Worm (Caenorhabditis elegans): ENCODE measurements around the gene ZK381.8.

The ZK381.8 gene

DNA sequence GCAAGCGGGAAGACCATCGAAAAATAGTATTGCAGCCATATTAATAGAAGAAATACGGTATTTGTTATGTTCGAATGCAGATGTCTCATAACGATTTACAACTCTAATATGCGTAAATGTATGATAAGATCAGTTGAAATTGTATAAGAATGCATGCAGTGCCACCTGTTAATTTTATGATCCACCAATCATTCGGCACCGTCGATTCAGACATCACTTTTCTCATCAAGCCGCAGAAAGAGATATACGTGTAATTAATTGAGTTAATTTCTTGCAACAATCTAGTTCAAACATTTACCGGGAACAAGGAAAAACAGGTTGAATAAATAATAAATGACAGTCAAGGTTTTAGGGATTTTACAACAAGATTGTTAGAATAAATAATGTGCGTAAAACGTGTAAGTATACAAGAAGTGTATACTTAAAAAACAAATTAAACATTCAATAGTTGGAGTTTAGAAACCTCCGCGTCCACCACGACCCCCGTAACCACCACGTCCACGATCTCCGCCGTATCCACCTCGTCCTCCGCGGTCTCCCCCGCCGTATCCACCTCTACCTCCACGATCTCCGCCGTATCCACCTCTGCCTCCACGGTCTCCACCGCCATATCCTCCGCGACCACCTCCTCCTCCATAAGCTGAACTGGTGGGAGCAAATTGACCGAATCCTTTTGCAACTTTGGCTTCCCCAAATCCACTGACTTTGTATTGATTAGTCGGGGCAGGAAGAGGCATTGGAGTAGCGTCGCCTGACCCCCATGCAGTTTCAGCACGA is 4.2 kb upstream of the ZK381.8 start:
- peak; percentile 67; the same call in 1 of the 2 replicates for TF ChIP-seq F39B2.1 (GFP tag; IDR thresholded peaks at IDR 0.05)
- 0 out of 2 replicates have a peak, but pooled peaks have one; percentile 66 for TF ChIP-seq ceh-58 (GFP tag; IDR thresholded peaks at IDR 0.05)
- TF ChIP-seq ekl-4 (GFP tag; IDR thresholded peaks at IDR 0.05): peak; percentile 84
- TF ChIP-seq pbrm-1 (GFP tag; IDR thresholded peaks at IDR 0.05): peak; percentile 60
- TF ChIP-seq him-1 (tag; optimal IDR thresholded peaks at IDR 0.05): peak; percentile 38
- no peak for TF ChIP-seq ama-1 (optimal IDR thresholded peaks at IDR 0.05)
- TF ChIP-seq ama-1 (GFP tag; optimal IDR thresholded peaks at IDR 0.05): peak; percentile 57 to 95
- TF ChIP-seq hsf-1 (GFP tag; IDR thresholded peaks at IDR 0.05): peak; percentile 80
- TF ChIP-seq hrde-1 (tag; optimal IDR thresholded peaks at IDR 0.05; ENCODE audit: borderline replicate concordance): peak; percentile 64
- no peak for TF ChIP-seq rec-8 (tag; optimal IDR thresholded peaks at IDR 0.05)
- TF ChIP-seq rcor-1 (GFP tag; IDR thresholded peaks at IDR 0.05): peak; percentile 75
- peak; percentile 15 for TF ChIP-seq ztf-18 (tag; optimal IDR thresholded peaks at IDR 0.05)
- TF ChIP-seq die-1 (tag; optimal IDR thresholded peaks at IDR 0.05): peak; percentile 11
- peak; percentile 80 for TF ChIP-seq madf-3 (GFP tag; IDR thresholded peaks at IDR 0.05)
- peak; percentile 36; the same call in 1 of the 2 replicates for TF ChIP-seq hmg-1.2 (GFP tag; IDR thresholded peaks at IDR 0.05)
- TF ChIP-seq efl-1 (GFP tag; optimal IDR thresholded peaks at IDR 0.05): peak; percentile 0
- TF ChIP-seq mel-28 (tag; optimal IDR thresholded peaks at IDR 0.05; ENCODE audit: borderline replicate concordance): no peak
- peak; percentile 51 for TF ChIP-seq B0336.3 (GFP tag; IDR thresholded peaks at IDR 0.05)
- peak; percentile 84 for TF ChIP-seq attf-6 (GFP tag; IDR thresholded peaks at IDR 0.05)
- no peak for TF ChIP-seq lin-35 (GFP tag; optimal IDR thresholded peaks at IDR 0.05)
- no peak for TF ChIP-seq Y53F4B.3 (GFP tag; IDR thresholded peaks at IDR 0.05)
- peak; percentile 62 for TF ChIP-seq athp-1 (tag; optimal IDR thresholded peaks at IDR 0.05)
- peak; percentile 42 for TF ChIP-seq lsl-1 (GFP tag; optimal IDR thresholded peaks at IDR 0.05)
- peak; percentile 53 for TF ChIP-seq snpc-1.3 (tag; optimal IDR thresholded peaks at IDR 0.05; ENCODE audit: insufficient read depth)
- no peak for TF ChIP-seq ztf-25 (GFP tag; IDR thresholded peaks at IDR 0.05)
- no peak for TF ChIP-seq rpc-1 (optimal IDR thresholded peaks at IDR 0.05)
- no peak for TF ChIP-seq rpc-1 (tag; optimal IDR thresholded peaks at IDR 0.05)
- TF ChIP-seq pha-4 (tag; optimal IDR thresholded peaks at IDR 0.05): no peak
- peak; percentile 44 for TF ChIP-seq F33H1.4 (GFP tag; IDR thresholded peaks at IDR 0.05)
- TF ChIP-seq unc-62 (GFP tag; optimal IDR thresholded peaks at IDR 0.05): no peak
- no peak for TF ChIP-seq ztf-28 (GFP tag; IDR thresholded peaks at IDR 0.05)
- 0 out of 2 replicates have a peak, but pooled peaks have one; percentile 35 for TF ChIP-seq Y95B8A.8 (GFP tag; IDR thresholded peaks at IDR 0.05)
- peak; percentile 78; the same call in 1 of the 2 replicates for TF ChIP-seq egl-18 (GFP tag; IDR thresholded peaks at IDR 0.05)
- TF ChIP-seq cebp-2 (GFP tag; IDR thresholded peaks at IDR 0.05): peak; percentile 75; the same call in 1 of the 2 replicates
- peak; percentile 76 for TF ChIP-seq madf-6 (GFP tag; IDR thresholded peaks at IDR 0.05)
- TF ChIP-seq snpc-4 (GFP tag; optimal IDR thresholded peaks at IDR 0.05): peak; percentile 46
- TF ChIP-seq snpc-4 (tag; optimal IDR thresholded peaks at IDR 0.05): peak in 2 of 4 experiments; percentile 75 to 76
- TF ChIP-seq ceh-100 (GFP tag; IDR thresholded peaks at IDR 0.05): peak; percentile 58; the same call in 1 of the 2 replicates
- no peak for TF ChIP-seq K11D2.4 (GFP tag; IDR thresholded peaks at IDR 0.05)
- 0 out of 2 replicates have a peak, but pooled peaks have one; percentile 5 for TF ChIP-seq nhr-120 (GFP tag; IDR thresholded peaks at IDR 0.05)
- peak; percentile 82 for TF ChIP-seq F49E8.2 (tag; optimal IDR thresholded peaks at IDR 0.05; ENCODE audit: insufficient read depth)
- 0 out of 2 replicates have a peak, but pooled peaks have one; percentile 30 for TF ChIP-seq ceh-40 (GFP tag; IDR thresholded peaks at IDR 0.05)
- TF ChIP-seq lin-26 (GFP tag; IDR thresholded peaks at IDR 0.05): peak; percentile 64; the same call in 1 of the 2 replicates
- TF ChIP-seq lin-54 (GFP tag; optimal IDR thresholded peaks at IDR 0.05): peak; percentile 49
- no peak for TF ChIP-seq mes-4 (tag; optimal IDR thresholded peaks at IDR 0.05)
- TF ChIP-seq snpc-3.4 (tag; optimal IDR thresholded peaks at IDR 0.05): peak; percentile 37
- peak; percentile 86; the same call in 1 of the 2 replicates for TF ChIP-seq Y56A3A.18 (GFP tag; IDR thresholded peaks at IDR 0.05)

All from whole organism, young adult.